Fruit fly (Drosophila melanogaster): ENCODE results near the gene Sol1.

Gene Sol1

DNA sequence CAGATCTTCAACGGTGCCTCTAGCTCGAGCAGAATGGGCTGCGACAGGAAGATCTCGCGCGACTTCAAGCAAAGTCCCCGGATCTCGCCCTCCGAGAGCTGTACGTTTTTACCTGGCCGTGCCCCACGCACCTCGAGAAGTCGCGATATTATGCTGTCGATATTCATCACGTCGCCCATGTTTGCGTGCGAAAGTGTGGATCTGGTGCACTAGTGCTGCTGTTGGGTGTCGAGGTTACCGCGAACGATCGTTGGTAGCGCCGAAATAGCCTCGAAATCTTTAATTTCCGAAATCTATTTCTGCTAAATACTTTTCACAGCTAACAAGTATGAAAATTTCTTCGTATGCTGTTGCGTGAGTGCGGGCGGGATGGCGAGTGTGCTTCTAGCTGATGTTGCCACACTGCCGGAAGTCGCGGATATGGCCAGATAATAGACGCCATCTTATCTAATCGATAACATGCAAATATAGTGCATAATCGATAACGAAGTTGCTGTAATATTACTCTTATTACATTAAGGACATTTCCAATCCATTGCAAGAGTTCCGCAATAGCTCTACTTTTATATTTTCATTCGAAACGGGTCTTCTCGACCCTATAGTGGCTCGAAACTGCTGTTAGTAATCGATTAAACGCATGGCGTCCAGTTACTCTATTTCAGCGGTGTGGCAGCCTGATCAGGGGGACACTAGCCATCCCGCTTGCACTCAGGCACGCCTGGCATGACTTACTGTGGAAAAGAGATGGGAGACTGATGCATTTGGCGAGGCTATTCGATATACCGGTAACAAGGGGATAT, 39.7 kb downstream of the Sol1 start, which contains the start of gene Pp1-87B (continued):
- TF ChIP-seq Hr39 (optimal IDR thresholded peaks at IDR 0.05), result no peak
- TF ChIP-seq CG34376 (GFP tag; optimal IDR thresholded peaks at IDR 0.05), result peak; percentile 9
- TF ChIP-seq wek (GFP tag; optimal IDR thresholded peaks at IDR 0.05), result no peak
- TF ChIP-seq vvl (GFP tag; IDR thresholded peaks at IDR 0.05), result peak; percentile 25; the same call in 1 of the 2 replicates
- TF ChIP-seq lola (GFP tag; optimal IDR thresholded peaks at IDR 0.05), result peak in 1 of 3 experiments; percentile 28
- peak; percentile 30 for TF ChIP-seq Abd-B (GFP tag; optimal IDR thresholded peaks at IDR 0.05)
- TF ChIP-seq Usf (GFP tag; optimal IDR thresholded peaks at IDR 0.05), result peak; percentile 29

dm6 chr3R:12426310-12426653, 40.2 kb downstream of the Sol1 start, which contains the start of gene NANS:
NANS (plus strand) TSS chr3R:12426578.
- TF ChIP-seq Oli (tag; optimal IDR thresholded peaks at IDR 0.05) (no peak), cad (GFP tag; optimal IDR thresholded peaks at IDR 0.05) (no peak), MTF-1 (GFP tag; optimal IDR thresholded peaks at IDR 0.05; ENCODE audit: borderline replicate concordance) (no peak), CG4854 (GFP tag; optimal IDR thresholded peaks at IDR 0.05) (no peak), sima (GFP tag; optimal IDR thresholded peaks at IDR 0.05) (no peak), unc-4 (GFP tag; IDR thresholded peaks at IDR 0.05; ENCODE audit: partially characterized antibody) (0 out of 2 replicates have a peak, but pooled peaks have one; percentile 27), CG1024 (GFP tag; IDR thresholded peaks at IDR 0.05) (no peak), wdn (GFP tag; IDR thresholded peaks at IDR 0.05) (no peak), CG6813 (GFP tag; optimal IDR thresholded peaks at IDR 0.05) (no peak), danr (GFP tag; IDR thresholded peaks at IDR 0.05) (no peak), az2 (GFP tag; optimal IDR thresholded peaks at IDR 0.05) (no peak), CG14710 (tag; optimal IDR thresholded peaks at IDR 0.05) (peak; percentile 5), Dll (GFP tag; IDR thresholded peaks at IDR 0.05; ENCODE audit: partially characterized antibody) (peak; percentile 44; the same call in 1 of the 4 replicates), CG7745 (tag; optimal IDR thresholded peaks at IDR 0.05) (no peak), CG3995 (GFP tag; optimal IDR thresholded peaks at IDR 0.05) (no peak), CG8765 (GFP tag; IDR thresholded peaks at IDR 0.05) (no peak), CG15073 (GFP tag; optimal IDR thresholded peaks at IDR 0.05) (no peak), CG14860 (GFP tag; IDR thresholded peaks at IDR 0.05; ENCODE audit: partially characterized antibody) (no peak; the same call in 2 of the 3 replicates), Lpt (GFP tag; optimal IDR thresholded peaks at IDR 0.05) (no peak), pnt (GFP tag; optimal IDR thresholded peaks at IDR 0.05) (no peak), C15 (GFP tag; IDR thresholded peaks at IDR 0.05) (no peak), CG10209 (GFP tag; optimal IDR thresholded peaks at IDR 0.05) (no peak), HmgD (GFP tag; optimal IDR thresholded peaks at IDR 0.05) (no peak), CG4282 (GFP tag; optimal IDR thresholded peaks at IDR 0.05) (no peak), Ada2b (GFP tag; IDR thresholded peaks at IDR 0.05) (no peak), lbe (GFP tag; optimal IDR thresholded peaks at IDR 0.05) (peak; percentile 17), Ptx1 (GFP tag; IDR thresholded peaks at IDR 0.05) (no peak), HLH54F (GFP tag; optimal IDR thresholded peaks at IDR 0.05) (no peak), CG13775 (GFP tag; optimal IDR thresholded peaks at IDR 0.05) (no peak), Dip3 (GFP tag; optimal IDR thresholded peaks at IDR 0.05) (no peak), NfI (GFP tag; optimal IDR thresholded peaks at IDR 0.05) (peak; percentile 8), CG15696 (tag; optimal IDR thresholded peaks at IDR 0.05) (no peak), Opbp (GFP tag; IDR thresholded peaks at IDR 0.05; ENCODE audit: partially characterized antibody) (no peak), lmd (GFP tag; IDR thresholded peaks at IDR 0.05) (no peak), CrebB (tag; optimal IDR thresholded peaks at IDR 0.05) (no peak), CG11093 (GFP tag; IDR thresholded peaks at IDR 0.05) (no peak), nerfin-2 (GFP tag; IDR thresholded peaks at IDR 0.05; ENCODE audit: partially characterized antibody) (peak; percentile 38; the same call in 1 of the 2 replicates), fd96Cb (tag; optimal IDR thresholded peaks at IDR 0.05) (no peak), CG18476 (GFP tag; optimal IDR thresholded peaks at IDR 0.05) (no peak), CG7786 (GFP tag; optimal IDR thresholded peaks at IDR 0.05) (no peak), mirr (GFP tag; optimal IDR thresholded peaks at IDR 0.05) (no peak)

All from whole organism, embryonic.